Worm (Caenorhabditis elegans): ENCODE results near the gene K08H2.10.

DNA sequence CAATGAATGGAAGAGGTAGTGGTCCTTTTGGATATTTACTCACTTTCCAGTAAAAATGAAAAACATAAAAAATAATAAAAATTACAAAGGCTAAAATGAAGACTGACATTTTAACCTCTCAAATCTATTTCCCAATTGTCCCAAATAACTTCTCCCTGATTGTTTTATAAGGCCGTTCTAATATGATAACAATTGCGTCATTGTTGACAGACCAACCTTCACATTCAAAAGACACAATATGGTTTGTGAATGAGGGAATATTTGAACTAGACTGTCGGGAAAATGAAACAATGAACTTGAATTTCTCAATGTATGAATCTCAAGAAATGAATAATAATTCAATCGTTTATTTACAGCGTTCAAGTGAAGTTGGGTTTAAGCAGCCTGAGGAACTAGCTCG, 9.6 kb downstream of the K08H2.10 start, which contains the start of gene cyp-14A1:
- TF ChIP-seq ceh-19 (GFP tag; optimal IDR thresholded peaks at IDR 0.05) (no peak), ama-1 (optimal IDR thresholded peaks at IDR 0.05) (no peak)
